Fruit fly (Drosophila melanogaster) S2 (cell line): Measurements from ENCODE around the gene SMC1.

Source experiments
- CG8478 ChIP-seq: fragments of >200 bp; optimal IDR thresholded peaks from 2 replicates; lab custom pipeline; 2018
- CTCF ChIP-seq, 2 experiments: fragments of >200 bp; optimal IDR thresholded peaks; 2 replicates each; lab custom pipeline; 2018

dm6 chr3R:24102387-24102786 is 44.3 kb downstream of the SMC1 start:
- TF ChIP-seq CG8478 (lab: Kevin White, UChicago) (no peak), CTCF (optimal IDR thresholded peaks at IDR 0.05; lab: Kevin White, UChicago) (no peak)
